Worm (Caenorhabditis elegans) whole organism, L4 larva: Measurements from ENCODE around the gene sre-20.

Experiments
- D1046.2 ChIP-seq: fragments of 200-800 bp; sonication (Bioruptor generic); IDR thresholded peaks from 2 replicates; pipeline ENCODE4 v1.3.6; 2022; ENCODE audit warnings: missing genetic modification characterization, missing compliant biosample characterization
- F10B5.3 ChIP-seq: sonication (generic microtip); optimal IDR thresholded peaks from 2 replicates; lab custom pipeline; 2016; ENCODE audit warnings: mild to moderate bottlenecking, missing genetic modification characterization, missing compliant biosample characterization
- F37D6.2 ChIP-seq: sonication (generic microtip); optimal IDR thresholded peaks from 2 replicates; lab custom pipeline; 2016; ENCODE audit warnings: mild to moderate bottlenecking, missing genetic modification characterization, missing compliant biosample characterization
- F44E2.7 ChIP-seq: fragments of 200-800 bp; sonication (Bioruptor generic); IDR thresholded peaks from 2 replicates; pipeline ENCODE4 v2.1.2; 2022; ENCODE audit warnings: missing genetic modification characterization, missing compliant biosample characterization
- T20F7.1 ChIP-seq: fragments of 200-800 bp; sonication (Bioruptor generic); optimal IDR thresholded peaks from 2 replicates; lab custom pipeline; 2018; ENCODE audit warnings: mild to moderate bottlenecking, missing genetic modification characterization, missing compliant biosample characterization
- Y48G9A.11 ChIP-seq: fragments of 200-800 bp; sonication (Bioruptor generic); IDR thresholded peaks from 2 replicates; pipeline ENCODE4 v1.3.6; 2022; ENCODE audit warnings: missing genetic modification reagents, missing genetic modification characterization, missing compliant biosample characterization
- Y5F2A.4 ChIP-seq: fragments of 200-800 bp; sonication (Bioruptor generic); optimal IDR thresholded peaks from 2 replicates; lab custom pipeline; 2018; ENCODE audit warnings: mild to moderate bottlenecking, missing genetic modification characterization, missing compliant biosample characterization
- ZK337.2 ChIP-seq: fragments of 200-800 bp; sonication (Bioruptor generic); IDR thresholded peaks from 2 replicates; pipeline ENCODE4 v1.3.6; 2022; ENCODE audit warnings: missing genetic modification reagents, missing genetic modification characterization, missing compliant biosample characterization
- aha-1 ChIP-seq: fragments of 150-350 bp; peaks from one replicate; lab custom pipeline; 2014; ENCODE audit warnings: missing biosample characterization, missing genetic modification characterization
- ama-1 ChIP-seq: fragments of 150-350 bp; optimal IDR thresholded peaks from 2 replicates; lab custom pipeline; 2014; ENCODE audit warnings: inconsistent platforms, mixed read lengths
- ceh-28 ChIP-seq: fragments of 150-350 bp; optimal IDR thresholded peaks from 2 replicates; lab custom pipeline; 2014; ENCODE audit warnings: missing biosample characterization, missing genetic modification reagents, missing genetic modification characterization
- ceh-32 ChIP-seq: sonication (generic microtip); optimal IDR thresholded peaks from 2 replicates; lab custom pipeline; 2016; ENCODE audit warnings: mild to moderate bottlenecking, missing genetic modification characterization, missing compliant biosample characterization; ENCODE audit not compliant: poor library complexity
- daf-19 ChIP-seq: fragments of 200-800 bp; sonication (Bioruptor generic); conservative IDR thresholded peaks from 2 replicates; pipeline ENCODE4 v1.3.6; 2022; ENCODE audit warnings: missing genetic modification characterization, missing compliant biosample characterization
- dmd-9 ChIP-seq: fragments of 200-800 bp; sonication (Bioruptor generic); IDR thresholded peaks from 2 replicates; pipeline ENCODE4 v1.3.6; 2022; ENCODE audit warnings: missing genetic modification reagents, missing genetic modification characterization, missing compliant biosample characterization
- duxl-1 ChIP-seq: sonication (generic microtip); optimal IDR thresholded peaks from 2 replicates; lab custom pipeline; 2016; ENCODE audit warnings: mild to moderate bottlenecking, missing genetic modification characterization, moderate library complexity, missing compliant biosample characterization; ENCODE audit not compliant: poor library complexity
- dve-1 ChIP-seq: sonication (generic microtip); optimal IDR thresholded peaks from 2 replicates; lab custom pipeline; 2017; ENCODE audit warnings: antibody characterized with exemption, mild to moderate bottlenecking, missing genetic modification characterization, missing compliant biosample characterization; ENCODE audit not compliant: insufficient read depth
- egl-27 ChIP-seq: sonication (generic microtip); optimal IDR thresholded peaks from 3 replicates; lab custom pipeline; 2017; ENCODE audit warnings: missing biosample characterization, missing genetic modification reagents, missing genetic modification characterization
- fkh-10 ChIP-seq: fragments of 150-350 bp; optimal IDR thresholded peaks from 2 replicates; lab custom pipeline; 2014; ENCODE audit warnings: missing biosample characterization, missing genetic modification reagents, missing genetic modification characterization
- hlh-11 ChIP-seq: fragments of 200-800 bp; sonication (Bioruptor generic); optimal IDR thresholded peaks from 2 replicates; lab custom pipeline; 2018; ENCODE audit warnings: mild to moderate bottlenecking, missing genetic modification characterization, missing compliant biosample characterization
- hmg-1.1 ChIP-seq: fragments of 200-800 bp; sonication (Bioruptor generic); IDR thresholded peaks from 2 replicates; pipeline ENCODE4 v1.3.6; 2022; ENCODE audit warnings: missing genetic modification reagents, missing genetic modification characterization, missing compliant biosample characterization
- jun-1 ChIP-seq: fragments of 150-350 bp; optimal IDR thresholded peaks from 2 replicates; lab custom pipeline; 2014; ENCODE audit warnings: missing biosample characterization, missing genetic modification reagents, missing genetic modification characterization
- lin-13 ChIP-seq: fragments of 150-350 bp; optimal IDR thresholded peaks from 2 replicates; lab custom pipeline; 2014; ENCODE audit warnings: missing biosample characterization, missing genetic modification reagents, missing genetic modification characterization
- lin-15B ChIP-seq: fragments of 150-350 bp; sonication (generic microtip); optimal IDR thresholded peaks from 3 replicates; lab custom pipeline; 2014; ENCODE audit warnings: missing biosample characterization, missing genetic modification characterization
- lsy-2 ChIP-seq, 2 experiments: fragments of 150-350 bp in 1 of 2; sonication (generic microtip) in 1 of 2; optimal IDR thresholded peaks; 2 replicates each; lab custom pipeline; 2014 to 2017; ENCODE audit warnings: missing biosample characterization in 2 of 2, missing genetic modification characterization in 2 of 2
- madf-9 ChIP-seq: fragments of 200-800 bp; sonication (Bioruptor generic); conservative IDR thresholded peaks from 2 replicates; pipeline ENCODE4 v1.3.6; 2022; ENCODE audit warnings: missing genetic modification reagents, missing genetic modification characterization, missing compliant biosample characterization
- mep-1 ChIP-seq: fragments of 150-350 bp; sonication (generic microtip); optimal IDR thresholded peaks from 3 replicates; lab custom pipeline; 2014; ENCODE audit warnings: missing biosample characterization, missing genetic modification characterization
- mes-2 ChIP-seq: sonication (generic microtip); optimal IDR thresholded peaks from 2 replicates; lab custom pipeline; 2016; ENCODE audit warnings: missing genotype, mild to moderate bottlenecking, missing genetic modification characterization, missing compliant biosample characterization; ENCODE audit not compliant: poor library complexity, severe bottlenecking
- mxl-3 ChIP-seq: fragments of 200-800 bp; sonication (Bioruptor generic); optimal IDR thresholded peaks from 2 replicates; lab custom pipeline; 2018; ENCODE audit warnings: mild to moderate bottlenecking, missing genetic modification characterization, missing compliant biosample characterization
- nhr-10 ChIP-seq: fragments of 150-350 bp; optimal IDR thresholded peaks from 2 replicates; lab custom pipeline; 2014; ENCODE audit warnings: missing biosample characterization, missing genetic modification characterization
- nhr-237 ChIP-seq: sonication (generic microtip); optimal IDR thresholded peaks from 2 replicates; lab custom pipeline; 2017; ENCODE audit warnings: missing biosample characterization, missing genetic modification characterization
- nhr-48 ChIP-seq: sonication (generic microtip); optimal IDR thresholded peaks from 2 replicates; lab custom pipeline; 2016; ENCODE audit warnings: mild to moderate bottlenecking, missing genetic modification characterization, missing compliant biosample characterization
- nhr-6 ChIP-seq: fragments of 150-350 bp; optimal IDR thresholded peaks from 2 replicates; lab custom pipeline; 2014; ENCODE audit warnings: missing biosample characterization, missing genetic modification characterization
- nhr-76 ChIP-seq: fragments of 150-350 bp; optimal IDR thresholded peaks from 2 replicates; lab custom pipeline; 2014; ENCODE audit warnings: missing biosample characterization, missing genetic modification characterization
- php-3 ChIP-seq: fragments of 200-800 bp; sonication (Bioruptor generic); IDR thresholded peaks from 2 replicates; pipeline ENCODE4 v1.3.6; 2022; ENCODE audit warnings: missing genetic modification reagents, missing genetic modification characterization, missing compliant biosample characterization
- rbr-2 ChIP-seq: sonication (generic microtip); optimal IDR thresholded peaks from 2 replicates; lab custom pipeline; 2016; ENCODE audit warnings: missing genotype, missing genetic modification characterization, missing compliant biosample characterization
- saeg-2 ChIP-seq: fragments of 200-800 bp; sonication (Bioruptor generic); IDR thresholded peaks from 2 replicates; pipeline ENCODE4 v1.3.6; 2022; ENCODE audit warnings: missing genetic modification reagents, missing genetic modification characterization, missing compliant biosample characterization
- spr-1 ChIP-seq: sonication (generic microtip); optimal IDR thresholded peaks from 2 replicates; lab custom pipeline; 2016; ENCODE audit warnings: mild to moderate bottlenecking, missing genetic modification characterization, missing compliant biosample characterization
- tag-97 ChIP-seq: fragments of 200-800 bp; sonication (Bioruptor generic); IDR thresholded peaks from 2 replicates; pipeline ENCODE4 v1.3.6; 2022; ENCODE audit warnings: missing genetic modification characterization, missing compliant biosample characterization
- unc-130 ChIP-seq: sonication (generic microtip); optimal IDR thresholded peaks from 2 replicates; lab custom pipeline; 2016; ENCODE audit warnings: missing genetic modification reagents, missing genetic modification characterization, missing compliant biosample characterization
- vab-7 ChIP-seq: fragments of 200-800 bp; sonication (Bioruptor generic); IDR thresholded peaks from 2 replicates; pipeline ENCODE4 v1.3.6; 2022; ENCODE audit warnings: missing genetic modification reagents, missing genetic modification characterization, missing compliant biosample characterization
- zag-1 ChIP-seq: fragments of 150-350 bp; optimal IDR thresholded peaks from 2 replicates; lab custom pipeline; 2014; ENCODE audit warnings: missing biosample characterization, missing genetic modification characterization
- zfp-2 ChIP-seq: sonication (generic microtip); optimal IDR thresholded peaks from 2 replicates; lab custom pipeline; 2016; ENCODE audit warnings: mild to moderate bottlenecking, missing genetic modification characterization, missing compliant biosample characterization
- zip-2 ChIP-seq: fragments of 150-350 bp; optimal IDR thresholded peaks from 2 replicates; lab custom pipeline; 2014; ENCODE audit warnings: missing biosample characterization, missing genetic modification characterization
- ztf-11 ChIP-seq: fragments of 150-350 bp; optimal IDR thresholded peaks from 2 replicates; lab custom pipeline; 2014; ENCODE audit warnings: missing biosample characterization, missing genetic modification characterization
- ztf-7 ChIP-seq: fragments of 150-350 bp; optimal IDR thresholded peaks from 2 replicates; lab custom pipeline; 2014; ENCODE audit warnings: missing biosample characterization, missing genetic modification characterization

sre-20 gene

DNA sequence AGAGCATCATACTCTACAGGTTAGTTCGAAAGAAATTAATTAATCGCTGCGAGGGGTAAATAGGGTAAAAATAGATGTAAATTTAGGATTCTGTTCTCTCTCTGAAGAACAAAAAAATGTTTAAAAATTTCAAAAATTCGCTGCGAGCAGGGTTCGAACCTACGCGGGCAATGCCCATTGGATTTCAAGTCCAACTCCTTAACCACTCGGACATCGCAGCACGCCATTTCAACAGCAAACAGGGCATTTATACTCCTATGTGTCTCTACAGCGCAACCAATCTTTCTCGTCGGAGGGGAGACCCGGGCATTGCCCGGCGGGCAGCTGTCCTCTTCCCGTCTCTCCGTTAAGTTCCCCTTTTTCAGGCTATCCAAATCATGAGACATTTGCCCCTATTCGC is 4.5 kb downstream of the sre-20 start (continued):
- TF ChIP-seq nhr-48 (tag; lab: Kevin White, UChicago) = peak; percentile 0
- no peak for TF ChIP-seq T20F7.1 (GFP tag; lab: Kevin White, UChicago)
- TF ChIP-seq mxl-3 (GFP tag; lab: Kevin White, UChicago) = peak; percentile 70
- no peak for TF ChIP-seq jun-1 (tag; lab: Kevin White, UChicago)
- TF ChIP-seq nhr-6 = peak; percentile 73
- TF ChIP-seq nhr-237 (tag; lab: Kevin White, UChicago) = no peak
- no peak for TF ChIP-seq lsy-2 (tag; optimal IDR thresholded peaks at IDR 0.05; lab: Kevin White, UChicago)
- peak; percentile 14 for TF ChIP-seq duxl-1
- TF ChIP-seq F10B5.3 (tag; lab: Kevin White, UChicago) = peak; percentile 45
- TF ChIP-seq F37D6.2 (tag; lab: Kevin White, UChicago) = peak; percentile 6
- peak; percentile 87 for TF ChIP-seq D1046.2
- no peak for TF ChIP-seq egl-27 (tag; lab: Kevin White, UChicago)
- no peak for TF ChIP-seq ZK337.2 (GFP tag; lab: Robert Waterston, UW)
- no peak for TF ChIP-seq mep-1 (tag; lab: Kevin White, UChicago)
- no peak for TF ChIP-seq lin-13 (GFP tag; lab: Kevin White, UChicago)
- TF ChIP-seq ceh-28 (tag; lab: Kevin White, UChicago) = no peak
- peak; percentile 57 for TF ChIP-seq unc-130 (GFP tag; lab: Kevin White, UChicago)
- TF ChIP-seq ztf-11 = no peak
- no peak for TF ChIP-seq fkh-10 (GFP tag; lab: Kevin White, UChicago)
- no peak for TF ChIP-seq ceh-32 (tag; lab: Kevin White, UChicago)
- peak; percentile 78 for TF ChIP-seq dmd-9 (GFP tag; lab: Robert Waterston, UW)
- TF ChIP-seq php-3 (GFP tag; lab: Robert Waterston, UW) = peak; percentile 55; the same call in 1 of the 2 replicates
- peak; percentile 90 for TF ChIP-seq hmg-1.1 (GFP tag; lab: Robert Waterston, UW)
- TF ChIP-seq Y48G9A.11 (GFP tag; lab: Robert Waterston, UW) = peak; percentile 85
- TF ChIP-seq saeg-2 = 0 out of 2 replicates have a peak, but pooled peaks have one; percentile 21
- no peak for TF ChIP-seq zip-2 (tag; lab: Kevin White, UChicago)
- peak; percentile 90; the same call in 1 of the 2 replicates for TF ChIP-seq F44E2.7 (GFP tag; lab: Robert Waterston, UW)
- peak; percentile 31 for TF ChIP-seq spr-1 (tag; lab: Kevin White, UChicago)
- TF ChIP-seq zfp-2 = peak; percentile 28
- no peak for TF ChIP-seq nhr-10 (tag; lab: Kevin White, UChicago)
- TF ChIP-seq nhr-76 (tag; lab: Kevin White, UChicago) = no peak
- no peak for TF ChIP-seq zag-1 (tag; lab: Kevin White, UChicago)
- no peak for TF ChIP-seq ztf-7
- TF ChIP-seq Y5F2A.4 = peak; percentile 15

DNA sequence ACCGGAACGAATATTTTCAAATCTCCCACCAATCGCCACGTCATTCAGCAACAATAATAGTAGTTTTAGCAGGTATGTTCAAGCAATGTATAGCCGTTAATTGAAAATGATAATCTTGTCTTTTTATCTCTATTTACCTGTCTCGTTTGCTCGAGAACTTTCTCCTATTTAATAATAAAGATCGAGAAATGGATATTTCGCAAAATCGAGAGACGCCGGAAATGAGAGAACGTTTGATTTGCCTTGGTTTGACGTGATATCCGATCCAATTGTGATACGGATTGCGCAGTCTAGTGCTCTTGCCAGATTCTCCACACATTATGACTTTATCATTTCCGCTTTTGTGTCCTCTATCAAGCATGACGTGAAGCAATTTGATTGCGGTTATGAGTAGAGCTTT is 10.9 kb downstream of the sre-20 start:
- no peak for TF ChIP-seq daf-19 (GFP tag; lab: Robert Waterston, UW)
- no peak for TF ChIP-seq rbr-2 (tag; lab: Kevin White, UChicago)
- no peak for TF ChIP-seq aha-1
- TF ChIP-seq zip-2 (tag; lab: Kevin White, UChicago) = no peak
- TF ChIP-seq vab-7 (GFP tag; lab: Robert Waterston, UW) = no peak
- no peak for TF ChIP-seq zag-1 (tag; lab: Kevin White, UChicago)
- TF ChIP-seq dve-1 (tag; lab: Kevin White, UChicago) = no peak
- no peak for TF ChIP-seq lin-15B (tag; lab: Kevin White, UChicago)
- TF ChIP-seq mes-2 (tag; lab: Kevin White, UChicago) = no peak
- no peak for TF ChIP-seq madf-9 (GFP tag; lab: Robert Waterston, UW)
- TF ChIP-seq tag-97 (GFP tag; lab: Robert Waterston, UW) = no peak
- no peak for TF ChIP-seq ama-1 (lab: Kevin White, UChicago)
- no peak for TF ChIP-seq fkh-10 (GFP tag; lab: Kevin White, UChicago)
- TF ChIP-seq hlh-11 (tag; lab: Kevin White, UChicago) = no peak
- no peak for TF ChIP-seq nhr-6
- no peak for TF ChIP-seq Y48G9A.11 (GFP tag; lab: Robert Waterston, UW)
- TF ChIP-seq zfp-2 = no peak
- no peak for TF ChIP-seq saeg-2
